Fruit fly (Drosophila melanogaster): ENCODE data around the gene CG33639.

Gene CG33639

DNA sequence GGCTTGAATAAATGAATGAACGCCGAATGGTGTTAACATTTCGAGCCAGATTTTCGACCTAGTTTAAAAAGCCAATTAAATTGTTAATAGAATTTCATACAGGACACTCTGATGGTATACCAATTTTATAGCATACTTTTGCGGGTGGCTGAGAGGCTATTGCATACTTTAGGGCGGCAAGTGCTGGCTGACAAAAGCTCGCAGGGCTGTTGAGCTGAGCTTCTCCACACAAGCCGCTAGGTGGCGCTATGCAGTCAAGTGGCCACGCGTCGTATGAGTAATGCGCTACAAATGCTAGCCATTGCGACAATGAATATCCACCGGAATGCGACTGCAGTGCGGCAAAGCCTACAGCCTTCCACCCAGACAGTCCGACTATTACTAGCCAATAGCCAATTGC is 13.4 kb upstream of the CG33639 start (continued):
- TF ChIP-seq CG8944 (GFP tag; optimal IDR thresholded peaks at IDR 0.05) (peak; percentile 1), slou (GFP tag; optimal IDR thresholded peaks at IDR 0.05) (no peak), seq (GFP tag; IDR thresholded peaks at IDR 0.05) (no peak), hth (optimal IDR thresholded peaks at IDR 0.05) (no peak), CG9215 (GFP tag; IDR thresholded peaks at IDR 0.05) (no peak), CG4424 (GFP tag; optimal IDR thresholded peaks at IDR 0.05) (peak; percentile 44), CG1792 (GFP tag; optimal IDR thresholded peaks at IDR 0.05) (peak; percentile 8), CG11695 (GFP tag; IDR thresholded peaks at IDR 0.05) (no peak), gro (GFP tag; optimal IDR thresholded peaks at IDR 0.05) (no peak), CG2199 (GFP tag; IDR thresholded peaks at IDR 0.05) (peak; percentile 83; the same call in 2 of the 3 replicates), Taf1 (GFP tag; IDR thresholded peaks at IDR 0.05) (no peak), crp (GFP tag; optimal IDR thresholded peaks at IDR 0.05) (no peak), CG2889 (GFP tag; IDR thresholded peaks at IDR 0.05) (no peak), eyg (GFP tag; optimal IDR thresholded peaks at IDR 0.05) (no peak), NC2α (GFP tag; optimal IDR thresholded peaks at IDR 0.05) (no peak), gsb (GFP tag; IDR thresholded peaks at IDR 0.05) (no peak), CG17912 (GFP tag; optimal IDR thresholded peaks at IDR 0.05) (no peak), CG9817 (tag; optimal IDR thresholded peaks at IDR 0.05) (no peak), CG7745 (tag; optimal IDR thresholded peaks at IDR 0.05) (no peak), Elba2 (GFP tag; optimal IDR thresholded peaks at IDR 0.05) (no peak), z (GFP tag; IDR thresholded peaks at IDR 0.05) (no peak), vfl (GFP tag; optimal IDR thresholded peaks at IDR 0.05) (no peak), Pdp1 (GFP tag; optimal IDR thresholded peaks at IDR 0.05) (peak in 1 of 2 experiments; percentile 31), Poxn (GFP tag; IDR thresholded peaks at IDR 0.05) (no peak), CG33557 (GFP tag; optimal IDR thresholded peaks at IDR 0.05) (no peak), ro (GFP tag; IDR thresholded peaks at IDR 0.05) (no peak), Fer2 (tag; optimal IDR thresholded peaks at IDR 0.05) (no peak), CG14710 (tag; optimal IDR thresholded peaks at IDR 0.05) (peak; percentile 19), ind (GFP tag; optimal IDR thresholded peaks at IDR 0.05) (no peak), CG3065 (GFP tag; optimal IDR thresholded peaks at IDR 0.05) (no peak), CG10654 (GFP tag; optimal IDR thresholded peaks at IDR 0.05) (peak; percentile 15), TFAM (GFP tag; optimal IDR thresholded peaks at IDR 0.05) (no peak), mirr (GFP tag; optimal IDR thresholded peaks at IDR 0.05) (no peak), pb (GFP tag; optimal IDR thresholded peaks at IDR 0.05) (peak; percentile 7), ERR (GFP tag; optimal IDR thresholded peaks at IDR 0.05) (no peak), CG15514 (GFP tag; optimal IDR thresholded peaks at IDR 0.05) (no peak), Awh (GFP tag; IDR thresholded peaks at IDR 0.05) (no peak), Dip3 (GFP tag; optimal IDR thresholded peaks at IDR 0.05) (no peak), CG10267 (tag; optimal IDR thresholded peaks at IDR 0.05) (peak; percentile 5), CG9609 (GFP tag; optimal IDR thresholded peaks at IDR 0.05) (peak; percentile 13), CG13775 (GFP tag; optimal IDR thresholded peaks at IDR 0.05) (peak; percentile 34), Atf-2 (GFP tag; optimal IDR thresholded peaks at IDR 0.05) (no peak), CG5245 (GFP tag; optimal IDR thresholded peaks at IDR 0.05) (no peak), CG17361 (GFP tag; IDR thresholded peaks at IDR 0.05) (no peak), CTCF (GFP tag; optimal IDR thresholded peaks at IDR 0.05) (peak; percentile 94), tio (GFP tag; optimal IDR thresholded peaks at IDR 0.05) (no peak), tap (tag; optimal IDR thresholded peaks at IDR 0.05) (no peak), nerfin-1 (tag; optimal IDR thresholded peaks at IDR 0.05) (no peak), lola (GFP tag; optimal IDR thresholded peaks at IDR 0.05) (no peak), CG17186 (GFP tag; optimal IDR thresholded peaks at IDR 0.05) (no peak), CG4404 (GFP tag; IDR thresholded peaks at IDR 0.05) (no peak), CG4730 (GFP tag; IDR thresholded peaks at IDR 0.05) (0 out of 2 replicates have a peak, but pooled peaks have one; percentile 19), dm (GFP tag; optimal IDR thresholded peaks at IDR 0.05) (peak; percentile 27)

All from whole organism, embryonic.